Fruit fly (Drosophila melanogaster): Measurements from ENCODE around the gene Ir87a.

DNA sequence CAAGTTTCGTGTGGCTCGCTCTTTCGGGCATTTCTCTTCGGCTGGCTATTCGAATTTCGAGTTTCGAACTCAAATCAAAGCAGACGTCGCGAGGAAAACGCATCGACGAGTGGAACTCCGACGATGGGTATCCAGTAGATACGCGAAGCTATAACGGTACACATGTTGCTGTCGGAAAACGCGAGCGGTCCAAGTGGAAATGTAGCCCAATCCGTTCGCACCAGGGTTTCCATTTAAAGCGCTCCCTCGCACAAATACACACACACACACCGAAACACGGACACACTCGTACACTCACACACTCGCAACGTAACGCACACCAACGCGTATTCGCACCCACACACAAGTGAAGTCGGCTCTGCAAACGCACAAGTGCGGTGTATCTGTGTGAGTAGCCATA is 30.3 kb downstream of the Ir87a start, which contains the start of gene side-IV:
- TF ChIP-seq Clk (GFP tag; optimal IDR thresholded peaks at IDR 0.05), result no peak
- TF ChIP-seq kay (GFP tag; ENCODE audit: borderline replicate concordance), result no peak
- TF ChIP-seq CG14711 (tag; optimal IDR thresholded peaks at IDR 0.05), result no peak
